Worm (Caenorhabditis elegans): ENCODE measurements around the gene K03B4.9.

The K03B4.9 gene

DNA sequence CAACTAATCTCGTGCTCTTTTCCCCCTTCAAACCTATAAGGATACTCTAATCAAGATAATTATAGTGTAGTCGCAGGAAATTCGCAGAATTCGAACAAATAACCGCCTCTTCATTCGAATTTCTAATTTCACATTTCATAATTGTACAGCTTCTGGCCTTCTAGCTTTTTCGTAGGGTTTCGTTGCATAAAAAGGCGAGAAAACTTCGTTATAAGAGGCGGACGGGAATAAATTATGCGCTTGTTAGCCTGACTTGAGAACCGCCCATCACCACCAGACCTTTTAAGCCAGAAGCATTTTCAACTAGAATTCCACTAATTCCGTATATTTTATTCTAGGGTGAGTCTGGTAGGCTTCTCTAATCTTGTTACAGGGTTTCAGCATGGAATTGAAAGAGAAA, 9.3 kb upstream of the K03B4.9 start, which contains the start of gene K03B4.4:
TSS of gene K03B4.4 (plus strand) at position 301 of the 400 bp plus-strand sequence.
- no peak for TF ChIP-seq ceh-14 (tag; optimal IDR thresholded peaks at IDR 0.05)
- no peak for TF ChIP-seq unc-3 (GFP tag; conservative IDR thresholded peaks at IDR 0.05)
- TF ChIP-seq unc-3 (tag; optimal IDR thresholded peaks at IDR 0.05): no peak
- no peak for TF ChIP-seq lin-11 (tag; optimal IDR thresholded peaks at IDR 0.05)

DNA sequence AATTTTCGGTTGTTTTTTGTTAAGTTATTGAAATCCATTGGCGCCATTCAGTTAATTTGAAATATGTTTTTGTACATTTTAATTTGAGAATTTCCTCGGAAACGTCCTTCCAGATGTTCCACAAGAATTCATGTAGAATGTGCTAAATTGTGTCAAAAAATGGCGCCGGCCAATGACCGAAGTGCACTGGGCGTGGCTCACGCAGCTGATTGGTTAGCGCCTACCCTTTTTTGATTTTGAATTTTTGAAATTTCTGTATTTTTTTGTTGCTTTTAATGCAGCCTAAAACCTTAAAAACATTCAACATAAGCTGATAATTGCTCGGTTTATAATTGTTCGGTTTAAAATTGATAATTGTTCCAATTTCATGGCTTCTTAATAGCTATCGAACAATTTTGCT, 4.4 kb upstream of the K03B4.9 start:
- peak; percentile 65 for TF ChIP-seq nfya-1 (tag; optimal IDR thresholded peaks at IDR 0.05)
- no peak for TF ChIP-seq ztf-16 (tag; optimal IDR thresholded peaks at IDR 0.05)

DNA sequence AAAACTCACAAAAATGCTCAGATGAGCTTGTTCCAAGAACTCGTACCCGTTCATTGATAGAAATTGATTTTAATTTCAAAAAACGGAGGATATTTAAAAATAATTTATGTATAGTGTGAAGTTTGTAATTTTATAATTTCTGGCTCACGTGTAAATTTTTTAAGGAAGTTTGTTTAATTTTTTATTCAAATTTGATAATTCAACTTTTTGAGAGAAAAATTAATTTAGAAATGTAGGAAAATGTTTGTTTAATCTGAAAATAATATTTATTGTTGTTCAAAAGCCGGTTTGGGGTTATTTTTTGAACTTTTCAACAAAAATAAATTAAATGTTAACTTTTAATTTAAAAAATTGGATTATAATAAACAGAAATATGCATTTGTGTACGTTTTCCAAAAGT, 3.7 kb upstream of the K03B4.9 start, which contains the start of gene K03B4.6:
TSS of gene K03B4.6 (minus strand) at position 101 of the 400 bp plus-strand sequence.
- TF ChIP-seq unc-3 (GFP tag; conservative IDR thresholded peaks at IDR 0.05) (no peak), unc-3 (tag; optimal IDR thresholded peaks at IDR 0.05) (no peak), pag-3 (tag; optimal IDR thresholded peaks at IDR 0.05; ENCODE audit: borderline replicate concordance) (no peak), unc-55 (GFP tag; optimal IDR thresholded peaks at IDR 0.05) (no peak), K02D7.2 (tag; optimal IDR thresholded peaks at IDR 0.05) (no peak)

DNA sequence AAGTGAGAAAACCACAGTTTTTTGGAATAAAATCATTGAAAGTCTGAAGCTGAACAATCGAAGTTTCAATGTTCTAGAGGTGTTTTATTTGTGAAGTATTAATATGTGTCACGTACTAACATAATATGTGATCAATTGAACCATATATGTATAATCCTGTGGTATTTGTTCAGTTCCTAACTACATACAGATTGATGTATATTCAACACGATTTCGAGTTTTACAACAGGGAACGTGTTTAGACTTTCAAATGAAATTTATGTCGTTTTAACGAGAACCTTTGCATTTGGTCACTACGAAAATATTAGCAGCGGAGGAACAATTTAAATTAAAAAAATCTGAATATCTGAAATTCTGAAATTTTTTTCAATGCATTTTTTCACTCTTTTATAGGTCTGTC, 2.1 kb upstream of the K03B4.9 start, which contains the start of gene K03B4.8:
TSS of gene K03B4.8 (minus strand) at position 101 of the 400 bp plus-strand sequence.
- TF ChIP-seq ceh-31 (tag; optimal IDR thresholded peaks at IDR 0.05) (no peak), sox-2 (GFP tag; IDR thresholded peaks at IDR 0.05) (no peak), K02D7.2 (tag; optimal IDR thresholded peaks at IDR 0.05) (no peak), gmeb-2 (tag; optimal IDR thresholded peaks at IDR 0.05) (no peak), ama-1 (optimal IDR thresholded peaks at IDR 0.05) (no peak), madf-2 (tag; optimal IDR thresholded peaks at IDR 0.05) (no peak), sox-4 (tag; optimal IDR thresholded peaks at IDR 0.05) (no peak), hlh-6 (tag; optimal IDR thresholded peaks at IDR 0.05) (no peak), K09A11.1 (tag; optimal IDR thresholded peaks at IDR 0.05; ENCODE audit: insufficient read depth) (no peak), elt-4 (tag; optimal IDR thresholded peaks at IDR 0.05) (no peak), pha-2 (tag; optimal IDR thresholded peaks at IDR 0.05) (no peak), hlh-13 (GFP tag; optimal IDR thresholded peaks at IDR 0.05) (no peak), unc-42 (tag; optimal IDR thresholded peaks at IDR 0.05) (no peak), unc-3 (GFP tag; conservative IDR thresholded peaks at IDR 0.05) (no peak), unc-3 (tag; optimal IDR thresholded peaks at IDR 0.05) (no peak), ahr-1 (tag; optimal IDR thresholded peaks at IDR 0.05) (no peak), pag-3 (tag; optimal IDR thresholded peaks at IDR 0.05; ENCODE audit: borderline replicate concordance) (no peak), tbx-7 (tag; optimal IDR thresholded peaks at IDR 0.05) (no peak)

DNA sequence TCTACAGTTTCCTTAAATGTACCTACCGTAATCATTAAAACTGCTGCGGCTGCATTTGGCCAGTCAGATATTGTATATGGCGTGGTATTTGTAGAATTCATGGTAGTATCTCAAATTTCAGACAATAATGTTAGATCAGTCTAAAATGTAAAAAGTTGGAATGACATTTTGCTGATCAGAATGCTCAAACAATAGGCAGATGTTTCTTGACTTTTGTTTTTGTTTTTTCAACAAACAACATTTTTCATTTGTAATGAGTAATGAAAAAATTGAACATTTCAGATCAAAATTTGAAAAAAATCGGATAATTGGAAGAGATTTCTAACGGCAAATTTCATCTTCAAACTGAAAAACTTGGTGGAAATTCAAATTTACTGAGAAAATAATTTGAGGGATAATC, 3.8 kb downstream of the K03B4.9 start, which contains the start of gene srx-77:
TSS of gene srx-77 (minus strand) at position 101 of the 400 bp plus-strand sequence.
- TF ChIP-seq fkh-6 (tag; optimal IDR thresholded peaks at IDR 0.05) (no peak), ceh-14 (tag; optimal IDR thresholded peaks at IDR 0.05) (no peak), pha-2 (tag; optimal IDR thresholded peaks at IDR 0.05) (no peak), pag-3 (tag; optimal IDR thresholded peaks at IDR 0.05; ENCODE audit: borderline replicate concordance) (no peak), hlh-13 (GFP tag; optimal IDR thresholded peaks at IDR 0.05) (no peak), ceh-48 (tag; optimal IDR thresholded peaks at IDR 0.05) (no peak), ama-1 (optimal IDR thresholded peaks at IDR 0.05) (no peak), zip-5 (tag; optimal IDR thresholded peaks at IDR 0.05) (no peak), gmeb-2 (tag; optimal IDR thresholded peaks at IDR 0.05) (no peak), che-1 (tag; optimal IDR thresholded peaks at IDR 0.05) (no peak), pqm-1 (tag; optimal IDR thresholded peaks at IDR 0.05) (no peak), ttx-3 (tag; optimal IDR thresholded peaks at IDR 0.05) (no peak)

DNA sequence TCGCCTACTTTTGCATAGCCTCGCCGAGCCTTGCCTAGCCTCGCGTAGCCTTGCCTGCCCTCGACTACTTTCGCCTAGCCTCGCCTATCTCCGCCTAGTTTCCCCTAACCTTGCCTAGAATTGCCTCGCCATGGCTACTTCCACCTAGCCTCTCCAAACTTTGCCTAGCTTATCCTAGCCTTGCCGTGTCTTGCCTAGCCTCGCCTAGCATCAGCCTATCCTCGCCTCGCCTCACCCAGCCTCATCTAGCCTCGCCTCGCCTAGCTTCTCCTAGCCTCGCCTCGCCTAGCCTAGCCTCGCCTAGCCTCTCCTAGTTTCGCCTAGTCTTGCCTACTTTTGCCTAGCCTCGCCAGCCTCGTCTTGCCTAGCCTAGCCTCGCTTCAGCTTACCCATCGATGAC, 5.3 kb downstream of the K03B4.9 start:
- TF ChIP-seq C38D4.7 (GFP tag; optimal IDR thresholded peaks at IDR 0.05) (no peak), lin-11 (tag; optimal IDR thresholded peaks at IDR 0.05) (no peak), ceh-14 (tag; optimal IDR thresholded peaks at IDR 0.05) (no peak), mec-3 (tag; optimal IDR thresholded peaks at IDR 0.05; ENCODE audit: borderline replicate concordance) (peak; percentile 42), elt-4 (tag; optimal IDR thresholded peaks at IDR 0.05) (peak; percentile 37), pha-4 (tag; optimal IDR thresholded peaks at IDR 0.05) (no peak), hlh-6 (tag; optimal IDR thresholded peaks at IDR 0.05) (peak; percentile 43)

All from whole organism, late embryonic.